Fruit fly (Drosophila melanogaster) whole organism, embryonic: ENCODE measurements around the gene Acp76A.

Experiments
- Aef1 ChIP-seq: fragments of 200-800 bp; sonication (Bioruptor generic); IDR thresholded peaks from 3 replicates; pipeline ENCODE4 v1.3.6; 2022; ENCODE audit warnings: missing biosample characterization, missing genetic modification characterization
- B-H1 ChIP-seq: fragments of 200-800 bp; sonication (Bioruptor generic); IDR thresholded peaks from 3 replicates; pipeline ENCODE4 v1.3.6; 2022; ENCODE audit warnings: missing biosample characterization, missing genetic modification characterization
- CG1024 ChIP-seq: fragments of 200-800 bp; sonication (Bioruptor generic); IDR thresholded peaks from 2 replicates; pipeline ENCODE4 v1.3.6; 2022; ENCODE audit warnings: missing biosample characterization, missing genetic modification characterization
- CG11695 ChIP-seq: fragments of 200-800 bp; sonication (Bioruptor generic); IDR thresholded peaks from 3 replicates; pipeline ENCODE4 v1.3.6; 2022; ENCODE audit warnings: missing biosample characterization, missing genetic modification characterization
- CG11723 ChIP-seq: fragments of 200-800 bp; sonication (Bioruptor generic); optimal IDR thresholded peaks from 2 replicates; lab custom pipeline; 2017; ENCODE audit warnings: missing biosample characterization, mild to moderate bottlenecking, missing genetic modification characterization
- CG12104 ChIP-seq: fragments of 200-800 bp; sonication (Bioruptor generic); optimal IDR thresholded peaks from 3 replicates; lab custom pipeline; 2016; ENCODE audit warnings: missing biosample characterization, missing genetic modification characterization
- CG13894 ChIP-seq: fragments of 200-800 bp; sonication (Bioruptor generic); optimal IDR thresholded peaks from 3 replicates; lab custom pipeline; 2018; ENCODE audit warnings: missing biosample characterization, mild to moderate bottlenecking, missing genetic modification characterization, moderate library complexity
- CG15011 ChIP-seq: fragments of 200-800 bp; sonication (Bioruptor generic); optimal IDR thresholded peaks from 3 replicates; lab custom pipeline; 2018; ENCODE audit warnings: missing biosample characterization, mild to moderate bottlenecking, missing genetic modification characterization
- CG17568 ChIP-seq: fragments of 200-800 bp; sonication (Bioruptor generic); optimal IDR thresholded peaks from 2 replicates; lab custom pipeline; 2018; ENCODE audit warnings: missing biosample characterization, mild to moderate bottlenecking, missing genetic modification characterization, moderate library complexity
- CG17802 ChIP-seq: fragments of 200-800 bp; sonication (Bioruptor generic); optimal IDR thresholded peaks from 2 replicates; lab custom pipeline; 2018; ENCODE audit warnings: missing biosample characterization, mild to moderate bottlenecking, missing genetic modification characterization, moderate library complexity
- CG18764 ChIP-seq: fragments of 200-800 bp; sonication (Bioruptor generic); optimal IDR thresholded peaks from 3 replicates; lab custom pipeline; 2016; ENCODE audit warnings: missing biosample characterization, missing genetic modification characterization
- CG4404 ChIP-seq: fragments of 200-800 bp; sonication (Bioruptor generic); IDR thresholded peaks from 2 replicates; pipeline ENCODE4 v1.3.6; 2022; ENCODE audit warnings: missing biosample characterization, missing genetic modification characterization
- CG4424 ChIP-seq: fragments of 200-800 bp; sonication (Bioruptor generic); optimal IDR thresholded peaks from 3 replicates; lab custom pipeline; 2016; ENCODE audit warnings: missing biosample characterization, missing genetic modification characterization
- CG4730 ChIP-seq: fragments of 200-800 bp; sonication (Bioruptor generic); IDR thresholded peaks from 2 replicates; pipeline ENCODE4 v1.3.6; 2022; ENCODE audit warnings: missing biosample characterization, missing genetic modification characterization
- CG6683 ChIP-seq: fragments of 200-800 bp; sonication (Bioruptor generic); optimal IDR thresholded peaks from 2 replicates; lab custom pipeline; 2017; ENCODE audit warnings: missing biosample characterization, mild to moderate bottlenecking, missing genetic modification characterization, missing genetic modification reagents
- CG6813 ChIP-seq: fragments of 200-800 bp; sonication (Bioruptor generic); optimal IDR thresholded peaks from 2 replicates; lab custom pipeline; 2017; ENCODE audit warnings: missing biosample characterization, missing genetic modification characterization, mild to moderate bottlenecking, moderate library complexity, missing genetic modification reagents
- CG7786 ChIP-seq: fragments of 200-800 bp; sonication (Bioruptor generic); optimal IDR thresholded peaks from 2 replicates; lab custom pipeline; 2016; ENCODE audit warnings: missing biosample characterization, missing genetic modification characterization
- CG7928 ChIP-seq: fragments of 200-800 bp; sonication (Bioruptor generic); optimal IDR thresholded peaks from 2 replicates; lab custom pipeline; 2017; ENCODE audit warnings: missing biosample characterization, mild to moderate bottlenecking, missing genetic modification characterization
- CG8290 ChIP-seq, 3 experiments: fragments of 200-800 bp; sonication (Bioruptor generic); optimal IDR thresholded peaks; 2 replicates each; lab custom pipeline; 2016 to 2019; ENCODE audit warnings: missing biosample characterization in 3 of 3, missing genetic modification characterization in 3 of 3, mild to moderate bottlenecking in 2 of 3, moderate library complexity in 1 of 3
- CG8359 ChIP-seq: fragments of 200-800 bp; sonication (Bioruptor generic); optimal IDR thresholded peaks from 2 replicates; lab custom pipeline; 2017; ENCODE audit warnings: missing biosample characterization, mild to moderate bottlenecking, missing genetic modification characterization, borderline replicate concordance
- Doc3 ChIP-seq: fragments of 200-800 bp; sonication (Bioruptor generic); IDR thresholded peaks from 3 replicates; pipeline ENCODE4 v1.3.6; 2022; ENCODE audit warnings: missing biosample characterization, missing genetic modification characterization; ENCODE audit not compliant: partially characterized antibody
- Dref ChIP-seq: fragments of 200-800 bp; sonication (Bioruptor generic); IDR thresholded peaks from 2 replicates; pipeline ENCODE4 v1.3.6; 2022; ENCODE audit warnings: missing biosample characterization, missing genetic modification characterization
- Fer2 ChIP-seq: fragments of 200-800 bp; sonication (Bioruptor generic); optimal IDR thresholded peaks from 2 replicates; lab custom pipeline; 2018; ENCODE audit warnings: missing biosample characterization, mild to moderate bottlenecking, missing genetic modification characterization, moderate library complexity
- H2.0 ChIP-seq: fragments of 200-800 bp; sonication (Bioruptor generic); IDR thresholded peaks from 2 replicates; pipeline ENCODE4 v1.3.6; 2022; ENCODE audit warnings: missing biosample characterization, missing genetic modification characterization
- HLH3B ChIP-seq: fragments of 200-800 bp; sonication (Bioruptor generic); IDR thresholded peaks from 2 replicates; pipeline ENCODE4 v1.3.6; 2022; ENCODE audit warnings: missing biosample characterization, missing genetic modification characterization
- Hmx ChIP-seq: fragments of 200-800 bp; sonication (Bioruptor generic); optimal IDR thresholded peaks from 2 replicates; lab custom pipeline; 2016; ENCODE audit warnings: missing biosample characterization, missing genetic modification characterization
- Ravus ChIP-seq: fragments of 200-800 bp; sonication (Bioruptor generic); IDR thresholded peaks from 2 replicates; pipeline ENCODE4 v1.3.6; 2022; ENCODE audit warnings: missing biosample characterization, missing genetic modification characterization
- ato ChIP-seq: fragments of 200-800 bp; sonication (Bioruptor generic); IDR thresholded peaks from 2 replicates; pipeline ENCODE4 v1.3.6; 2022; ENCODE audit warnings: missing biosample characterization, missing genetic modification characterization; ENCODE audit not compliant: partially characterized antibody
- bab2 ChIP-seq: fragments of 200-800 bp; sonication (Bioruptor generic); optimal IDR thresholded peaks from 2 replicates; lab custom pipeline; 2016; ENCODE audit warnings: missing biosample characterization, missing genetic modification characterization
- ems ChIP-seq: fragments of 200-800 bp; sonication (Bioruptor generic); optimal IDR thresholded peaks from 3 replicates; lab custom pipeline; 2016; ENCODE audit warnings: missing biosample characterization, missing genetic modification characterization
- fd102C ChIP-seq: fragments of 200-800 bp; sonication (Bioruptor generic); optimal IDR thresholded peaks from 2 replicates; lab custom pipeline; 2018; ENCODE audit warnings: missing biosample characterization, mild to moderate bottlenecking, missing genetic modification characterization, moderate library complexity
- fd3F ChIP-seq: fragments of 200-800 bp; sonication (Bioruptor generic); optimal IDR thresholded peaks from 2 replicates; lab custom pipeline; 2018; ENCODE audit warnings: missing biosample characterization, mild to moderate bottlenecking, missing genetic modification characterization, moderate library complexity
- grn ChIP-seq: fragments of 200-800 bp; sonication (Bioruptor generic); optimal IDR thresholded peaks from 3 replicates; lab custom pipeline; 2017; ENCODE audit warnings: missing biosample characterization, missing genetic modification characterization
- h ChIP-seq: fragments of >200 bp; optimal IDR thresholded peaks from 2 replicates; lab custom pipeline; 2017
- jigr1 ChIP-seq: fragments of 200-800 bp; sonication (Bioruptor generic); IDR thresholded peaks from 3 replicates; pipeline ENCODE4 v1.3.6; 2022; ENCODE audit warnings: missing biosample characterization, missing genetic modification characterization
- jing ChIP-seq: fragments of 200-800 bp; sonication (Bioruptor generic); optimal IDR thresholded peaks from 2 replicates; lab custom pipeline; 2018; ENCODE audit warnings: missing biosample characterization, mild to moderate bottlenecking, missing genetic modification characterization
- kah ChIP-seq: fragments of 200-800 bp; sonication (Bioruptor generic); optimal IDR thresholded peaks from 2 replicates; lab custom pipeline; 2018; ENCODE audit warnings: missing biosample characterization, mild to moderate bottlenecking, missing genetic modification characterization
- knrl ChIP-seq: fragments of 200-800 bp; sonication (Bioruptor generic); IDR thresholded peaks from 3 replicates; pipeline ENCODE4 v1.3.6; 2022; ENCODE audit warnings: missing biosample characterization, missing genetic modification characterization; ENCODE audit not compliant: partially characterized antibody
- lab ChIP-seq: fragments of 200-800 bp; sonication (Bioruptor generic); optimal IDR thresholded peaks from 3 replicates; lab custom pipeline; 2017; ENCODE audit warnings: missing biosample characterization, missing genetic modification characterization, mild to moderate bottlenecking, moderate library complexity, missing genetic modification reagents
- mam ChIP-seq: fragments of 200-800 bp; sonication (Bioruptor generic); optimal IDR thresholded peaks from 3 replicates; lab custom pipeline; 2016; ENCODE audit warnings: missing biosample characterization, missing genetic modification characterization
- nerfin-2 ChIP-seq: fragments of 200-800 bp; sonication (Bioruptor generic); IDR thresholded peaks from 2 replicates; pipeline ENCODE4 v1.3.6; 2022; ENCODE audit warnings: missing biosample characterization, missing genetic modification characterization; ENCODE audit not compliant: partially characterized antibody
- onecut ChIP-seq: fragments of 200-800 bp; sonication (Bioruptor generic); IDR thresholded peaks from 2 replicates; pipeline ENCODE4 v1.3.6; 2022; ENCODE audit warnings: missing biosample characterization, missing genetic modification characterization
- pho ChIP-seq: fragments of 200-800 bp; sonication (Bioruptor generic); optimal IDR thresholded peaks from 2 replicates; lab custom pipeline; 2016; ENCODE audit warnings: missing biosample characterization, missing genetic modification characterization
- psq ChIP-seq: fragments of 200-800 bp; sonication (Bioruptor generic); optimal IDR thresholded peaks from 2 replicates; lab custom pipeline; 2017; ENCODE audit warnings: missing biosample characterization, missing genetic modification characterization
- slbo ChIP-seq: fragments of 200-800 bp; sonication (Bioruptor generic); IDR thresholded peaks from 2 replicates; pipeline ENCODE4 v1.3.6; 2022; ENCODE audit warnings: missing biosample characterization, missing genetic modification characterization
- slou ChIP-seq: fragments of 200-800 bp; sonication (Bioruptor generic); optimal IDR thresholded peaks from 3 replicates; lab custom pipeline; 2016; ENCODE audit warnings: missing biosample characterization, missing genetic modification characterization
- slp2 ChIP-seq: fragments of 200-800 bp; sonication (Bioruptor generic); optimal IDR thresholded peaks from 2 replicates; lab custom pipeline; 2016; ENCODE audit warnings: missing biosample characterization, missing genetic modification characterization
- sug ChIP-seq: fragments of 200-800 bp; optimal IDR thresholded peaks from 2 replicates; lab custom pipeline; 2019; ENCODE audit warnings: missing biosample characterization, mild to moderate bottlenecking, missing genetic modification characterization, moderate library complexity
- tgo ChIP-seq: fragments of 200-800 bp; sonication (Bioruptor generic); IDR thresholded peaks from 3 replicates; pipeline ENCODE4 v1.3.6; 2022; ENCODE audit warnings: missing biosample characterization, missing genetic modification characterization
- usp ChIP-seq: fragments of >200 bp; optimal IDR thresholded peaks from 2 replicates; lab custom pipeline; 2017; ENCODE audit warnings: missing biosample characterization, missing genetic modification characterization

Gene Acp76A

DNA sequence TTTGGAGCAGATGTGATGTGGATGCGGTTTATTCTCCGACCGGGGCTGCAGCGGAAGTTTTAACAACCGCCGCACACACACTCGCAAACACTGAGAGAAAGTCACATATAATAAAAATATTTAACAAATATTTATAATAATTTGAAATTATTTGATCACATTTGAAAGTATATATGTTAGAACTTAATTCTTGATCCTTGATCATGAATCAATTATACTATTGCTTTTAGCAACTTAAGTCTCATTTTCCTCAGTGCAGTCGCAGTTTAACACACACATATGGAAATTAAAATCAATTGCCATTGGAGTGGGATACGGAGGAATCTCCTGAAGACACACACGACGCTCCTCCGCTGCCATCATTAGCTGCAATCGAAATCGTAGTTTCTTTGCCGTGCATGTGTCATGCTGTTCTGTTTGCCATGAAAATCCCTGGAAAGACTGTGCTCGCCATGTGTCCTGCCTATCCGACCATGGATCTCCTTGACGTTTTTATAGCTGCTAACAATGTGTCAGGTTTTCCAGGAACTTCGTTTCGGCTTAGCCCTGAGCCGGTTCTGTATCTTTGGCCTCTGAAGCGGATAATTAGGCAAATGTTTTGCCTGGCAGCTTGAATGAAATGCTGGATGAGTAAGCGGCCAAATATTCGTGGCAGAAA is 18.5 kb downstream of the Acp76A start (continued):
- TF ChIP-seq nerfin-2 (no peak), usp (no peak), Ravus (GFP tag; lab: Robert Waterston, UW) (no peak), slp2 (GFP tag; lab: Kevin White, UChicago) (no peak), CG15011 (peak; percentile 16), knrl (no peak), CG7786 (GFP tag; lab: Kevin White, UChicago) (no peak), Aef1 (no peak), CG4404 (GFP tag; lab: Robert Waterston, UW) (peak; percentile 84), CG11695 (GFP tag; lab: Robert Waterston, UW) (0 out of 3 replicates have a peak, but pooled peaks have one; percentile 37), h (lab: Kevin White, UChicago) (no peak), jing (GFP tag; lab: Kevin White, UChicago) (peak; percentile 36), ato (no peak), slou (GFP tag; lab: Kevin White, UChicago) (no peak), mam (GFP tag; lab: Kevin White, UChicago) (no peak), CG4730 (GFP tag; lab: Robert Waterston, UW) (peak; percentile 35; the same call in 1 of the 2 replicates), lab (GFP tag; lab: Kevin White, UChicago) (peak; percentile 31), Doc3 (GFP tag; lab: Robert Waterston, UW) (no peak), CG11723 (GFP tag; lab: Kevin White, UChicago) (peak; percentile 49), CG17568 (GFP tag; lab: Kevin White, UChicago) (peak; percentile 43), Fer2 (tag; lab: Kevin White, UChicago) (no peak), sug (tag; lab: Kevin White, UChicago) (peak; percentile 0), kah (GFP tag; lab: Kevin White, UChicago) (peak; percentile 32), H2.0 (peak; percentile 58), psq (peak; percentile 10), CG18764 (peak; percentile 45), CG6813 (GFP tag; lab: Kevin White, UChicago) (peak; percentile 65), CG4424 (peak; percentile 77), fd3F (GFP tag; lab: Kevin White, UChicago) (no peak), CG6683 (GFP tag; lab: Kevin White, UChicago) (no peak), CG7928 (GFP tag; lab: Kevin White, UChicago) (no peak), grn (GFP tag; lab: Kevin White, UChicago) (no peak), CG12104 (GFP tag; lab: Kevin White, UChicago) (peak; percentile 60), jigr1 (GFP tag; lab: Robert Waterston, UW) (no peak), pho (GFP tag; lab: Kevin White, UChicago) (no peak), tgo (GFP tag; lab: Robert Waterston, UW) (peak; percentile 59; the same call in 1 of the 3 replicates), HLH3B (GFP tag; lab: Robert Waterston, UW) (peak; percentile 64; the same call in 1 of the 2 replicates), fd102C (GFP tag; lab: Kevin White, UChicago) (peak; percentile 87), B-H1 (GFP tag; lab: Robert Waterston, UW) (0 out of 3 replicates have a peak, but pooled peaks have one; percentile 38), Hmx (GFP tag; lab: Kevin White, UChicago) (no peak), ems (GFP tag; lab: Kevin White, UChicago) (no peak), bab2 (GFP tag; lab: Kevin White, UChicago) (no peak), slbo (no peak), CG1024 (GFP tag; lab: Robert Waterston, UW) (peak; percentile 29; the same call in 1 of the 2 replicates), CG17802 (tag; lab: Kevin White, UChicago) (peak; percentile 37), Dref (GFP tag; lab: Robert Waterston, UW) (no peak), onecut (GFP tag; lab: Robert Waterston, UW) (peak; percentile 72), CG8359 (GFP tag; lab: Kevin White, UChicago) (peak; percentile 70), CG13894 (no peak), CG8290 (GFP tag; optimal IDR thresholded peaks at IDR 0.05; lab: Kevin White, UChicago) (peak; percentile 57), CG8290 (tag; optimal IDR thresholded peaks at IDR 0.05; lab: Kevin White, UChicago) (peak in 1 of 2 experiments; percentile 60)
